Fruit fly (Drosophila melanogaster) whole organism, embryonic: ENCODE results near the gene CG5828.
A peak's percentile ranks its signal among the peaks of the same experiment; 100 is the strongest.

Experiments used
- Aef1 ChIP-seq: fragments of 200-800 bp; sonication (Bioruptor generic); IDR thresholded peaks from 3 replicates; pipeline ENCODE4 v1.3.6; 2022; ENCODE audit warnings: missing biosample characterization, missing genetic modification characterization
- Asciz ChIP-seq: fragments of 200-800 bp; sonication (Bioruptor generic); optimal IDR thresholded peaks from 2 replicates; lab custom pipeline; 2017; ENCODE audit warnings: missing biosample characterization, mild to moderate bottlenecking, missing genetic modification characterization, missing genetic modification reagents
- Atf6 ChIP-seq: fragments of 200-800 bp; sonication (Bioruptor generic); IDR thresholded peaks from 2 replicates; pipeline ENCODE4 v1.3.6; 2022; ENCODE audit warnings: missing biosample characterization, missing genetic modification characterization
- CG10147 ChIP-seq: fragments of 200-800 bp; sonication (Bioruptor generic); optimal IDR thresholded peaks from 2 replicates; lab custom pipeline; 2019; ENCODE audit warnings: missing biosample characterization, mild to moderate bottlenecking, missing genetic modification characterization, moderate library complexity
- CG11504 ChIP-seq: fragments of 200-800 bp; sonication (Bioruptor generic); optimal IDR thresholded peaks from 3 replicates; lab custom pipeline; 2019; ENCODE audit warnings: missing biosample characterization, mild to moderate bottlenecking, missing genetic modification characterization, moderate library complexity
- CG13287 ChIP-seq: fragments of 200-800 bp; sonication (Bioruptor generic); IDR thresholded peaks from 2 replicates; pipeline ENCODE4 v1.3.6; 2022; ENCODE audit warnings: missing biosample characterization, missing genetic modification characterization; ENCODE audit not compliant: partially characterized antibody
- CG13624 ChIP-seq: fragments of 200-800 bp; sonication (Bioruptor generic); optimal IDR thresholded peaks from 2 replicates; lab custom pipeline; 2016; ENCODE audit warnings: missing biosample characterization, missing genetic modification characterization
- CG14441 ChIP-seq: fragments of 200-800 bp; sonication (Bioruptor generic); IDR thresholded peaks from 2 replicates; pipeline ENCODE4 v1.3.6; 2022; ENCODE audit warnings: missing biosample characterization, missing genetic modification characterization
- CG1529 ChIP-seq: fragments of 200-800 bp; sonication (Bioruptor generic); optimal IDR thresholded peaks from 3 replicates; lab custom pipeline; 2018; ENCODE audit warnings: missing biosample characterization, missing genetic modification characterization
- CG17359 ChIP-seq: fragments of 200-800 bp; sonication (Bioruptor generic); optimal IDR thresholded peaks from 3 replicates; lab custom pipeline; 2018; ENCODE audit warnings: missing biosample characterization, mild to moderate bottlenecking, missing genetic modification characterization, moderate library complexity
- CG17361 ChIP-seq: fragments of 200-800 bp; sonication (Bioruptor generic); IDR thresholded peaks from 3 replicates; pipeline ENCODE4 v1.3.6; 2022; ENCODE audit warnings: missing biosample characterization, missing genetic modification characterization
- CG18262 ChIP-seq: fragments of 200-800 bp; optimal IDR thresholded peaks from 3 replicates; lab custom pipeline; 2019; ENCODE audit warnings: missing biosample characterization, mild to moderate bottlenecking, missing genetic modification characterization, moderate library complexity
- CG30431 ChIP-seq: fragments of 200-800 bp; sonication (Bioruptor generic); optimal IDR thresholded peaks from 2 replicates; lab custom pipeline; 2017; ENCODE audit warnings: missing biosample characterization, missing genetic modification characterization
- CG3163 ChIP-seq: fragments of 200-800 bp; sonication (Bioruptor generic); optimal IDR thresholded peaks from 3 replicates; lab custom pipeline; 2016; ENCODE audit warnings: missing biosample characterization, missing genetic modification characterization
- CG3407 ChIP-seq: fragments of 200-800 bp; sonication (Bioruptor generic); optimal IDR thresholded peaks from 2 replicates; lab custom pipeline; 2018; ENCODE audit warnings: missing biosample characterization, mild to moderate bottlenecking, missing genetic modification characterization
- CG5953 ChIP-seq: fragments of 200-800 bp; sonication (Bioruptor generic); IDR thresholded peaks from 2 replicates; pipeline ENCODE4 v1.3.6; 2022; ENCODE audit warnings: missing biosample characterization, missing genetic modification characterization
- CG6254 ChIP-seq: fragments of 200-800 bp; sonication (Bioruptor generic); optimal IDR thresholded peaks from 3 replicates; lab custom pipeline; 2017; ENCODE audit warnings: mild to moderate bottlenecking, missing biosample characterization, missing genetic modification reagents, missing genetic modification characterization
- CG8944 ChIP-seq: fragments of 200-800 bp; sonication (Bioruptor generic); optimal IDR thresholded peaks from 3 replicates; lab custom pipeline; 2016; ENCODE audit warnings: missing biosample characterization, missing genetic modification characterization
- Dfd ChIP-seq, 2 experiments: fragments of >200 bp; optimal IDR thresholded peaks; 2 replicates each; lab custom pipeline; 2017; ENCODE audit warnings: missing biosample characterization in 2 of 2, missing genetic modification characterization in 2 of 2
- E2f1 ChIP-seq: fragments of 200-800 bp; sonication (Bioruptor generic); IDR thresholded peaks from 2 replicates; pipeline ENCODE4 v1.3.6; 2022; ENCODE audit warnings: missing biosample characterization, missing genetic modification characterization
- HmgZ ChIP-seq: fragments of 200-800 bp; sonication (Bioruptor generic); optimal IDR thresholded peaks from 2 replicates; lab custom pipeline; 2018; ENCODE audit warnings: missing biosample characterization, mild to moderate bottlenecking, missing genetic modification characterization
- MTF-1 ChIP-seq: fragments of 200-800 bp; sonication (Bioruptor generic); optimal IDR thresholded peaks from 2 replicates; lab custom pipeline; 2018; ENCODE audit warnings: missing biosample characterization, mild to moderate bottlenecking, missing genetic modification characterization, borderline replicate concordance
- NC2α ChIP-seq: fragments of 200-800 bp; sonication (Bioruptor generic); optimal IDR thresholded peaks from 2 replicates; lab custom pipeline; 2016; ENCODE audit warnings: missing biosample characterization, missing genetic modification characterization
- Sry-β ChIP-seq: fragments of 200-800 bp; sonication (Bioruptor generic); optimal IDR thresholded peaks from 2 replicates; lab custom pipeline; 2018; ENCODE audit warnings: missing biosample characterization, mild to moderate bottlenecking, missing genetic modification characterization, moderate library complexity
- Vsx1 ChIP-seq: fragments of 200-800 bp; sonication (Bioruptor generic); optimal IDR thresholded peaks from 2 replicates; lab custom pipeline; 2017; ENCODE audit warnings: missing biosample characterization, mild to moderate bottlenecking, missing genetic modification characterization, missing genetic modification reagents
- al ChIP-seq: fragments of 200-800 bp; sonication (Bioruptor generic); IDR thresholded peaks from 2 replicates; pipeline ENCODE4 v1.3.6; 2022; ENCODE audit warnings: missing biosample characterization, missing genetic modification characterization
- bsh ChIP-seq, 2 experiments: fragments of 200-800 bp; sonication (Bioruptor generic); optimal IDR thresholded peaks; 2 replicates each; lab custom pipeline; 2017 to 2018; ENCODE audit warnings: mild to moderate bottlenecking in 2 of 2, missing biosample characterization in 2 of 2, missing genetic modification characterization in 2 of 2, moderate library complexity in 1 of 2
- btn ChIP-seq: fragments of 200-800 bp; sonication (Bioruptor generic); optimal IDR thresholded peaks from 2 replicates; lab custom pipeline; 2016; ENCODE audit warnings: missing biosample characterization, missing genetic modification characterization
- chif ChIP-seq, 2 experiments: fragments of 200-800 bp; sonication (Bioruptor generic); optimal IDR thresholded peaks; 3 replicates each; lab custom pipeline; 2016; ENCODE audit warnings: missing biosample characterization in 2 of 2, missing genetic modification characterization in 2 of 2
- dan ChIP-seq: fragments of 200-800 bp; sonication (Bioruptor generic); IDR thresholded peaks from 2 replicates; pipeline ENCODE4 v1.3.6; 2022; ENCODE audit warnings: missing biosample characterization, missing genetic modification characterization
- exex ChIP-seq: fragments of 200-800 bp; sonication (Bioruptor generic); optimal IDR thresholded peaks from 4 replicates; lab custom pipeline; 2018; ENCODE audit warnings: missing biosample characterization, mild to moderate bottlenecking, missing genetic modification characterization, moderate library complexity
- gce ChIP-seq: fragments of 200-800 bp; sonication (Bioruptor generic); IDR thresholded peaks from 3 replicates; pipeline ENCODE4 v1.3.6; 2022; ENCODE audit warnings: missing biosample characterization, missing genetic modification characterization
- lov ChIP-seq, 2 experiments: fragments of 200-800 bp in 1 of 2; fragments of >200 bp in 1 of 2; sonication (Bioruptor generic) in 1 of 2; IDR thresholded peaks in 1 of 2; optimal IDR thresholded peaks in 1 of 2; 2 replicates in 1 of 2; 3 replicates in 1 of 2; pipeline versions ENCODE4 v1.3.6 to Lab custom; 2017 to 2022; ENCODE audit warnings: missing biosample characterization in 1 of 2, missing genetic modification characterization in 1 of 2
- oc ChIP-seq: fragments of 200-800 bp; sonication (Bioruptor generic); optimal IDR thresholded peaks from 2 replicates; lab custom pipeline; 2018; ENCODE audit warnings: missing biosample characterization, mild to moderate bottlenecking, missing genetic modification characterization, moderate library complexity
- pfk ChIP-seq: fragments of 200-800 bp; sonication (Bioruptor generic); optimal IDR thresholded peaks from 2 replicates; lab custom pipeline; 2018; ENCODE audit warnings: missing biosample characterization, mild to moderate bottlenecking, missing genetic modification characterization, moderate library complexity
- pros ChIP-seq: fragments of 200-800 bp; sonication (Bioruptor generic); optimal IDR thresholded peaks from 3 replicates; lab custom pipeline; 2019; ENCODE audit warnings: missing biosample characterization, mild to moderate bottlenecking, missing genetic modification characterization, moderate library complexity
- pzg ChIP-seq: fragments of 200-800 bp; sonication (Bioruptor generic); optimal IDR thresholded peaks from 3 replicates; lab custom pipeline; 2018; ENCODE audit warnings: missing biosample characterization, mild to moderate bottlenecking, missing genetic modification characterization, moderate library complexity
- ro ChIP-seq: fragments of 200-800 bp; sonication (Bioruptor generic); IDR thresholded peaks from 2 replicates; pipeline ENCODE4 v1.3.6; 2022; ENCODE audit warnings: missing biosample characterization, missing genetic modification characterization
- row ChIP-seq: fragments of 200-800 bp; sonication (Bioruptor generic); IDR thresholded peaks from 3 replicates; pipeline ENCODE4 v1.3.6; 2022; ENCODE audit warnings: missing biosample characterization, missing genetic modification characterization
- salm ChIP-seq: fragments of 200-800 bp; sonication (Bioruptor generic); optimal IDR thresholded peaks from 2 replicates; lab custom pipeline; 2018; ENCODE audit warnings: missing biosample characterization, mild to moderate bottlenecking, missing genetic modification characterization
- schlank ChIP-seq: fragments of 200-800 bp; sonication (Bioruptor generic); optimal IDR thresholded peaks from 2 replicates; lab custom pipeline; 2018; ENCODE audit warnings: missing biosample characterization, mild to moderate bottlenecking, missing genetic modification characterization
- sens-2 ChIP-seq: fragments of 200-800 bp; sonication (Bioruptor generic); IDR thresholded peaks from 2 replicates; pipeline ENCODE4 v1.3.6; 2022; ENCODE audit warnings: missing biosample characterization, missing genetic modification characterization
- sim ChIP-seq: fragments of 200-800 bp; sonication (Bioruptor generic); IDR thresholded peaks from 2 replicates; pipeline ENCODE4 v1.3.6; 2022; ENCODE audit warnings: missing biosample characterization, missing genetic modification characterization
- sima ChIP-seq: fragments of 200-800 bp; sonication (Bioruptor generic); optimal IDR thresholded peaks from 2 replicates; lab custom pipeline; 2016; ENCODE audit warnings: missing biosample characterization, missing genetic modification characterization
- tap ChIP-seq: fragments of 200-800 bp; optimal IDR thresholded peaks from 3 replicates; lab custom pipeline; 2019; ENCODE audit warnings: missing biosample characterization, mild to moderate bottlenecking, missing genetic modification characterization, moderate library complexity
- tio ChIP-seq: fragments of 200-800 bp; sonication (Bioruptor generic); optimal IDR thresholded peaks from 2 replicates; lab custom pipeline; 2017; ENCODE audit warnings: missing biosample characterization, missing genetic modification characterization, inconsistent platforms
- wdn ChIP-seq: fragments of 200-800 bp; sonication (Bioruptor generic); IDR thresholded peaks from 2 replicates; pipeline ENCODE4 v1.3.6; 2022; ENCODE audit warnings: missing biosample characterization, missing genetic modification characterization
- zen ChIP-seq: fragments of 200-800 bp; sonication (Bioruptor generic); optimal IDR thresholded peaks from 3 replicates; lab custom pipeline; 2018; ENCODE audit warnings: missing biosample characterization, mild to moderate bottlenecking, missing genetic modification characterization, moderate library complexity

Gene CG5828

DNA sequence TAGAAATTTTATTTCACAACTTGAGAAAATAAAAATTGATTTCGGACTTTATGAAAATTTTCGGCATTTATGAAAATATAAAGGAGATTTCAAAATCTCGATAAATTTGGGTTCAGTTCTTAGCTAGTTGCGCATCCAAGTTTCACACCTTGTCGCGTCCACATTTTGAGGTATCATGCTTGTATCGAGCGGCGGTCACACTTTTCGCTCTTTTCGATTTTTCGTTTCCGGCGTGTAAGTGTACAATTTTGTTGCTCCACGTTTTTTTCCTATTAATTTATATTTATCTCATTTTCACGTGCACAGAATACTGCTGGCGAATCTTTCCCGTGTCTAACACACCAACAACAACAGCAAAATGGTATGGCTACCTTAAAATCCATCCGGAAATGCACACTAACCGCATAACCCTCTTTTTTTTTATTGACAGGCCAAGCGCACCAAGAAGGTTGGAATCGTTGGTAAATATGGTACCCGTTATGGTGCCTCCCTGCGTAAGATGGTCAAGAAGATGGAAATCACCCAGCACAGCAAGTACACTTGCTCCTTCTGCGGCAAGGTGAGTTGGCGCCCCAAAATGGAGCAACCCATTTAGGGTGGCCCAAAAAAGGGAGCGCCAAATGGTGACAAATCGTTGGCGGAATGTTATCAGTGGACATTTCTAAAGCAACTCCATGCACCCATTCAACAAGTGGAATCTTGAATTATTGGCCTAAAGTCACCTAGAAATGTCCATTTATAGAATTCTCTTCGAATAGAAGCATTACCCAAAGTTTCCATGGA, 22.8 kb upstream of the CG5828 start, which contains the start of gene RpL37A (continued):
- TF ChIP-seq CG3407 (peak; percentile 69), CG11504 (peak; percentile 78), sima (GFP tag; lab: Kevin White, UChicago) (peak; percentile 64), CG17359 (tag; lab: Kevin White, UChicago) (peak; percentile 71), CG13287 (GFP tag; lab: Robert Waterston, UW) (no peak; the same call in 1 of the 2 replicates), E2f1 (GFP tag; lab: Robert Waterston, UW) (peak; percentile 68), MTF-1 (GFP tag; lab: Kevin White, UChicago) (peak; percentile 94), Sry-β (GFP tag; lab: Kevin White, UChicago) (peak; percentile 49), row (GFP tag; lab: Robert Waterston, UW) (peak; percentile 64), Dfd (GFP tag; optimal IDR thresholded peaks at IDR 0.05; lab: Kevin White, UChicago) (no peak), btn (GFP tag; lab: Kevin White, UChicago) (peak; percentile 66), tap (tag; lab: Kevin White, UChicago) (peak; percentile 66), pzg (GFP tag; lab: Kevin White, UChicago) (peak; percentile 94), CG18262 (tag; lab: Kevin White, UChicago) (peak; percentile 69), sens-2 (GFP tag; lab: Robert Waterston, UW) (peak; percentile 73), tio (GFP tag; lab: Kevin White, UChicago) (peak; percentile 28), pros (peak; percentile 4), Asciz (GFP tag; lab: Kevin White, UChicago) (peak; percentile 80), dan (GFP tag; lab: Robert Waterston, UW) (no peak), salm (tag; lab: Kevin White, UChicago) (peak; percentile 74), zen (tag; lab: Kevin White, UChicago) (peak; percentile 68), lov (optimal IDR thresholded peaks at IDR 0.05; lab: Kevin White, UChicago) (no peak), lov (GFP tag; IDR thresholded peaks at IDR 0.05; lab: Robert Waterston, UW) (peak; percentile 88), oc (tag; lab: Kevin White, UChicago) (no peak), pfk (peak; percentile 75), al (GFP tag; lab: Robert Waterston, UW) (no peak), bsh (GFP tag; optimal IDR thresholded peaks at IDR 0.05; lab: Kevin White, UChicago) (peak in 1 of 2 experiments; percentile 71), CG5953 (peak; percentile 69), ro (GFP tag; lab: Robert Waterston, UW) (no peak), sim (peak; percentile 55), NC2α (GFP tag; lab: Kevin White, UChicago) (peak; percentile 73), CG17361 (GFP tag; lab: Robert Waterston, UW) (peak; percentile 78), schlank (tag; lab: Kevin White, UChicago) (peak; percentile 82), HmgZ (peak; percentile 90), wdn (GFP tag; lab: Robert Waterston, UW) (peak; percentile 56; the same call in 1 of the 2 replicates), CG3163 (GFP tag; lab: Kevin White, UChicago) (peak; percentile 63), CG10147 (GFP tag; lab: Kevin White, UChicago) (peak; percentile 67), chif (GFP tag; optimal IDR thresholded peaks at IDR 0.05; lab: Kevin White, UChicago) (peak; percentile 3 to 64), CG6254 (GFP tag; lab: Kevin White, UChicago) (peak; percentile 73), CG13624 (peak; percentile 89), Atf6 (peak; percentile 78), CG8944 (GFP tag; lab: Kevin White, UChicago) (peak; percentile 49), CG14441 (peak; percentile 57; the same call in 1 of the 2 replicates), CG30431 (GFP tag; lab: Kevin White, UChicago) (peak; percentile 63), CG1529 (GFP tag; lab: Kevin White, UChicago) (peak; percentile 39), exex (tag; lab: Kevin White, UChicago) (peak; percentile 54), Vsx1 (peak; percentile 86), gce (GFP tag; lab: Robert Waterston, UW) (peak; percentile 78; the same call in 2 of the 3 replicates), Aef1 (no peak; the same call in 2 of the 3 replicates)
